Fruit fly (Drosophila melanogaster) whole organism, prepupa: ENCODE measurements around the gene defl.

Experiments used
- Blimp-1 ChIP-seq: fragments of 200-800 bp; sonication (Bioruptor generic); optimal IDR thresholded peaks from 3 replicates; lab custom pipeline; 2017; ENCODE audit warnings: missing biosample characterization, missing genetic modification characterization, mild to moderate bottlenecking, moderate library complexity, missing genetic modification reagents
- CG34406 ChIP-seq: fragments of 200-800 bp; sonication (Bioruptor generic); optimal IDR thresholded peaks from 3 replicates; lab custom pipeline; 2016; ENCODE audit warnings: missing biosample characterization, missing genetic modification characterization
- CG8632 ChIP-seq: fragments of 200-800 bp; sonication (Bioruptor generic); optimal IDR thresholded peaks from 3 replicates; lab custom pipeline; 2016; ENCODE audit warnings: missing biosample characterization, missing genetic modification characterization
- Hr38 ChIP-seq: sonication (Bioruptor generic); optimal IDR thresholded peaks from 2 replicates; lab custom pipeline; 2016; ENCODE audit warnings: missing biosample characterization, missing genetic modification characterization
- Hr4 ChIP-seq: fragments of 200-800 bp; sonication (Bioruptor generic); optimal IDR thresholded peaks from 3 replicates; lab custom pipeline; 2016; ENCODE audit warnings: missing biosample characterization, missing genetic modification characterization
- acj6 ChIP-seq: fragments of 200-800 bp; sonication (Bioruptor generic); optimal IDR thresholded peaks from 3 replicates; lab custom pipeline; 2016; ENCODE audit warnings: missing biosample characterization, missing genetic modification characterization
- esn ChIP-seq: fragments of 200-800 bp; sonication (Bioruptor generic); optimal IDR thresholded peaks from 2 replicates; lab custom pipeline; 2016; ENCODE audit warnings: missing biosample characterization, mild to moderate bottlenecking, missing genetic modification characterization, moderate library complexity
- lz ChIP-seq: fragments of 200-800 bp; sonication (Bioruptor generic); optimal IDR thresholded peaks from 3 replicates; lab custom pipeline; 2016; ENCODE audit warnings: missing biosample characterization, missing genetic modification characterization
- svp ChIP-seq: fragments of 200-800 bp; sonication (Bioruptor generic); peaks from one replicate; lab custom pipeline; 2016; ENCODE audit warnings: missing biosample characterization, missing genetic modification characterization

- TF ChIP-seq svp (no peak), Hr4 (GFP tag; lab: Kevin White, UChicago) (no peak), CG34406 (no peak), lz (no peak), CG8632 (GFP tag; lab: Kevin White, UChicago) (no peak), acj6 (no peak), Hr38 (GFP tag; lab: Kevin White, UChicago) (no peak), esn (GFP tag; lab: Kevin White, UChicago) (no peak), Blimp-1 (GFP tag; lab: Kevin White, UChicago) (no peak)
Observed at dm6 chr3L:9726707-9727106, 3.5 kb downstream of the defl start, which contains the start of gene Naa60.
